Worm (Caenorhabditis elegans) whole organism, midembryonic: Measurements from ENCODE around the gene pqn-27.

Experiments
- cog-1 ChIP-seq: sonication (generic microtip); optimal IDR thresholded peaks from 2 replicates; lab custom pipeline; 2016; ENCODE audit warnings: missing genetic modification characterization, missing compliant biosample characterization
- med-1 ChIP-seq: sonication (generic microtip); optimal IDR thresholded peaks from 2 replicates; lab custom pipeline; 2017; ENCODE audit warnings: missing genetic modification characterization, mild to moderate bottlenecking, missing compliant biosample characterization, antibody characterized with exemption, missing genetic modification reagents; ENCODE audit not compliant: insufficient read depth
- ref-1 ChIP-seq: fragments of 200-800 bp; sonication (Bioruptor generic); conservative IDR thresholded peaks from 2 replicates; pipeline ENCODE4 v1.3.6; 2022; ENCODE audit warnings: missing genetic modification reagents, missing genetic modification characterization, missing compliant biosample characterization
- ztf-29 ChIP-seq: fragments of 200-800 bp; sonication (Bioruptor generic); IDR thresholded peaks from 2 replicates; pipeline ENCODE4 v1.3.6; 2022; ENCODE audit warnings: missing genetic modification reagents, missing genetic modification characterization, missing compliant biosample characterization

ce11 chrII:13508607-13509006 is 48.2 kb upstream of the pqn-27 start:
- TF ChIP-seq ref-1 (GFP tag; lab: Robert Waterston, UW) = no peak
- TF ChIP-seq med-1 (GFP tag; lab: Kevin White, UChicago) = no peak
- no peak for TF ChIP-seq cog-1
- TF ChIP-seq ztf-29 (GFP tag; lab: Robert Waterston, UW) = no peak
